Worm (Caenorhabditis elegans): Measurements from ENCODE around the gene F55C5.17.

F55C5.17 gene

DNA sequence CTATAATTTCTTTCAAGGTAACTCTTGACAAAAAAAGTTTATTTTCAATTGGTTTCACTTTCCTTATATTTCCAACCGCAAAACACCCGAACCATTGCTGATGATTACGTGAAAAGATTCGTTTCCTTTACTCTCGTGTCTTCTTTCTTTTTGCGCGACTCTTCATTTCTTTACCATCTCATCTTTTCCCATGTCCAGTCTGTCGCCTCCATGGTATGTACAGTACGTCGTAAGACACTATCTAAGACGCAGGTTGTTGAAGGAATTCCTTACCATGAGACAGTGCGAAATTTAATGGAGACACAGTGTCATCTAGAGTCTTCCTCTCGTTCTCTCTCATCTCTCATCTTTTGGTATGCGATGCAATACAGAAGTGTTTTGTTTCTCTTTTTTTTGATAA, 2.2 kb upstream of the F55C5.17 start:
- TF ChIP-seq nhr-11 (tag; optimal IDR thresholded peaks at IDR 0.05) (no peak), irx-1 (tag; optimal IDR thresholded peaks at IDR 0.05) (peak; percentile 49), elt-3 (tag; optimal IDR thresholded peaks at IDR 0.05) (peak in 3 of 6 experiments; percentile 83 to 92 (median 89)), ama-1 (optimal IDR thresholded peaks at IDR 0.05) (peak; percentile 35), nhr-71 (tag; optimal IDR thresholded peaks at IDR 0.05) (peak; percentile 81), ets-5 (GFP tag; IDR thresholded peaks at IDR 0.05) (no peak), nhr-47 (tag; optimal IDR thresholded peaks at IDR 0.05) (peak; percentile 35), sup-37 (GFP tag; optimal IDR thresholded peaks at IDR 0.05) (no peak), dsc-1 (tag; optimal IDR thresholded peaks at IDR 0.05) (no peak), hpl-2 (GFP tag; optimal IDR thresholded peaks at IDR 0.05) (no peak), efl-3 (GFP tag; optimal IDR thresholded peaks at IDR 0.05) (no peak), nhr-77 (tag; optimal IDR thresholded peaks at IDR 0.05) (peak; percentile 64), egl-27 (tag; optimal IDR thresholded peaks at IDR 0.05) (peak; percentile 47 to 54), hlh-17 (GFP tag; optimal IDR thresholded peaks at IDR 0.05; ENCODE audit: borderline replicate concordance) (no peak), nhr-76 (tag; optimal IDR thresholded peaks at IDR 0.05) (no peak), nhr-85 (tag) (peak; percentile 96), C04F5.9 (tag; optimal IDR thresholded peaks at IDR 0.05) (no peak), unc-86 (tag; optimal IDR thresholded peaks at IDR 0.05) (no peak), unc-30 (tag; optimal IDR thresholded peaks at IDR 0.05) (no peak), grh-1 (GFP tag; IDR thresholded peaks at IDR 0.05) (peak; percentile 61; the same call in 1 of the 2 replicates), pqm-1 (tag; optimal IDR thresholded peaks at IDR 0.05) (no peak), nhr-20 (tag; optimal IDR thresholded peaks at IDR 0.05) (peak; percentile 81), fkh-10 (GFP tag; optimal IDR thresholded peaks at IDR 0.05) (no peak), blmp-1 (tag; optimal IDR thresholded peaks at IDR 0.05) (peak; percentile 97), lin-15B (tag; optimal IDR thresholded peaks at IDR 0.05) (no peak), egl-13 (tag; optimal IDR thresholded peaks at IDR 0.05) (no peak), fkh-4 (tag; optimal IDR thresholded peaks at IDR 0.05; ENCODE audit: borderline replicate concordance) (no peak), jun-1 (tag; optimal IDR thresholded peaks at IDR 0.05) (peak; percentile 77), Y116A8C.19 (tag; optimal IDR thresholded peaks at IDR 0.05; ENCODE audit: borderline replicate concordance) (no peak), F16B12.6 (tag; optimal IDR thresholded peaks at IDR 0.05) (no peak), ceh-63 (GFP tag; optimal IDR thresholded peaks at IDR 0.05) (no peak), sptf-1 (tag; optimal IDR thresholded peaks at IDR 0.05) (no peak), C16A3.4 (tag; optimal IDR thresholded peaks at IDR 0.05) (peak; percentile 76), tlp-1 (tag; optimal IDR thresholded peaks at IDR 0.05) (no peak), unc-130 (tag; optimal IDR thresholded peaks at IDR 0.05) (peak; percentile 50), efl-1 (optimal IDR thresholded peaks at IDR 0.05) (peak; percentile 58 to 72), efl-1 (GFP tag; optimal IDR thresholded peaks at IDR 0.05 in 1 of 2) (peak; percentile 3 to 91), ztf-11 (tag; optimal IDR thresholded peaks at IDR 0.05) (no peak), ceh-82 (tag; optimal IDR thresholded peaks at IDR 0.05) (peak; percentile 5 to 28 (median 19)), ceh-8 (GFP tag; optimal IDR thresholded peaks at IDR 0.05) (no peak), nhr-19 (GFP tag; conservative IDR thresholded peaks at IDR 0.05) (peak; percentile 63), snpc-4 (tag; optimal IDR thresholded peaks at IDR 0.05) (no peak), vab-15 (tag; optimal IDR thresholded peaks at IDR 0.05) (no peak), tbx-2 (tag; optimal IDR thresholded peaks at IDR 0.05) (peak; percentile 49), hlh-4 (tag; optimal IDR thresholded peaks at IDR 0.05) (no peak), lin-14 (GFP tag; optimal IDR thresholded peaks at IDR 0.05) (peak; percentile 84), unc-98 (GFP tag; IDR thresholded peaks at IDR 0.05) (no peak), sox-4 (tag; optimal IDR thresholded peaks at IDR 0.05) (no peak), lin-13 (GFP tag; optimal IDR thresholded peaks at IDR 0.05) (peak; percentile 50), fkh-8 (tag; optimal IDR thresholded peaks at IDR 0.05) (no peak), fos-1 (tag; optimal IDR thresholded peaks at IDR 0.05) (peak; percentile 62), snu-23 (GFP tag; optimal IDR thresholded peaks at IDR 0.05) (peak; percentile 76), nhr-28 (tag; optimal IDR thresholded peaks at IDR 0.05) (no peak), C34B4.2 (tag; optimal IDR thresholded peaks at IDR 0.05) (no peak)
